Fruit fly (Drosophila melanogaster) whole organism, pupa: Measurements from ENCODE around the gene BBS8.
A peak's percentile ranks its signal among the peaks of the same experiment; 100 is the strongest.
"Not testable (repeated sequence)": the region's sequence is repeated elsewhere in the genome, so short reads cannot be mapped to it uniquely, and the experiment has no call there.

ENCODE experiments used
- CG10348 ChIP-seq: fragments of 200-800 bp; sonication (Bioruptor generic); IDR thresholded peaks from 2 replicates; pipeline ENCODE4 v1.3.6; 2022; ENCODE audit warnings: missing biosample characterization, missing genetic modification characterization
- CG12605 ChIP-seq: fragments of 200-800 bp; sonication (Bioruptor generic); IDR thresholded peaks from 2 replicates; pipeline ENCODE4 v1.3.6; 2022; ENCODE audit warnings: missing biosample characterization, missing genetic modification characterization
- CG13204 ChIP-seq: fragments of 200-800 bp; sonication (Bioruptor generic); optimal IDR thresholded peaks from 2 replicates; lab custom pipeline; 2018; ENCODE audit warnings: missing biosample characterization, mild to moderate bottlenecking, missing genetic modification characterization, moderate library complexity
- CG14655 ChIP-seq: fragments of 200-800 bp; sonication (Bioruptor generic); optimal IDR thresholded peaks from 3 replicates; lab custom pipeline; 2017; ENCODE audit warnings: mild to moderate bottlenecking, missing biosample characterization, missing genetic modification reagents, missing genetic modification characterization
- CG15710 ChIP-seq: fragments of 200-800 bp; sonication (Bioruptor generic); optimal IDR thresholded peaks from 2 replicates; lab custom pipeline; 2018; ENCODE audit warnings: missing biosample characterization, mild to moderate bottlenecking, missing genetic modification characterization, moderate library complexity
- CG17806 ChIP-seq: fragments of 200-800 bp; sonication (Bioruptor generic); optimal IDR thresholded peaks from 2 replicates; lab custom pipeline; 2018; ENCODE audit warnings: missing biosample characterization, mild to moderate bottlenecking, missing genetic modification characterization, moderate library complexity
- CG32121 ChIP-seq: fragments of 200-800 bp; sonication (Bioruptor generic); IDR thresholded peaks from 2 replicates; pipeline ENCODE4 v1.3.6; 2022; ENCODE audit warnings: missing biosample characterization, missing genetic modification characterization
- CG34367 ChIP-seq: fragments of 200-800 bp; sonication (Bioruptor generic); optimal IDR thresholded peaks from 2 replicates; lab custom pipeline; 2018; ENCODE audit warnings: missing biosample characterization, mild to moderate bottlenecking, missing genetic modification characterization
- CG4496 ChIP-seq: fragments of 200-800 bp; sonication (Bioruptor generic); IDR thresholded peaks from 3 replicates; pipeline ENCODE4 v1.3.6; 2022; ENCODE audit warnings: missing biosample characterization, missing genetic modification characterization
- CG8159 ChIP-seq: fragments of 200-800 bp; sonication (Bioruptor generic); optimal IDR thresholded peaks from 3 replicates; lab custom pipeline; 2018; ENCODE audit warnings: missing biosample characterization, mild to moderate bottlenecking, missing genetic modification characterization, moderate library complexity
- CG8301 ChIP-seq: fragments of 200-800 bp; sonication (Bioruptor generic); optimal IDR thresholded peaks from 2 replicates; lab custom pipeline; 2018; ENCODE audit warnings: missing biosample characterization, mild to moderate bottlenecking, missing genetic modification characterization
- CG9948 ChIP-seq: fragments of 200-800 bp; sonication (Bioruptor generic); optimal IDR thresholded peaks from 2 replicates; lab custom pipeline; 2018; ENCODE audit warnings: missing biosample characterization, mild to moderate bottlenecking, missing genetic modification characterization, moderate library complexity
- D1 ChIP-seq: fragments of 200-800 bp; sonication (Bioruptor generic); optimal IDR thresholded peaks from 2 replicates; lab custom pipeline; 2018; ENCODE audit warnings: missing biosample characterization, mild to moderate bottlenecking, missing genetic modification characterization, moderate library complexity
- EcR ChIP-seq: fragments of 200-800 bp; sonication (Bioruptor generic); optimal IDR thresholded peaks from 3 replicates; lab custom pipeline; 2019; ENCODE audit warnings: missing biosample characterization, missing genetic modification characterization, mild to moderate bottlenecking, moderate library complexity, missing genetic modification reagents
- Ets98B ChIP-seq: fragments of 200-800 bp; sonication (Bioruptor generic); IDR thresholded peaks from 2 replicates; pipeline ENCODE4 v1.3.6; 2022; ENCODE audit warnings: missing biosample characterization, missing genetic modification characterization
- Pif1A ChIP-seq: fragments of 200-800 bp; sonication (Bioruptor generic); optimal IDR thresholded peaks from 3 replicates; lab custom pipeline; 2016; ENCODE audit warnings: missing biosample characterization, missing genetic modification characterization
- Pif1B ChIP-seq: fragments of 200-800 bp; sonication (Bioruptor generic); optimal IDR thresholded peaks from 3 replicates; lab custom pipeline; 2016; ENCODE audit warnings: missing biosample characterization, missing genetic modification characterization
- Snoo ChIP-seq: fragments of 200-800 bp; sonication (Bioruptor generic); optimal IDR thresholded peaks from 3 replicates; lab custom pipeline; 2017; ENCODE audit warnings: missing biosample characterization, mild to moderate bottlenecking, missing genetic modification characterization, inconsistent platforms
- fd96Ca ChIP-seq: fragments of 200-800 bp; sonication (Bioruptor generic); IDR thresholded peaks from 3 replicates; pipeline ENCODE4 v1.3.6; 2022; ENCODE audit warnings: missing biosample characterization, missing genetic modification characterization
- gl ChIP-seq: fragments of 200-800 bp; sonication (Bioruptor generic); optimal IDR thresholded peaks from 2 replicates; lab custom pipeline; 2018; ENCODE audit warnings: missing biosample characterization, mild to moderate bottlenecking, missing genetic modification characterization
- rn ChIP-seq: fragments of 200-800 bp; sonication (Bioruptor generic); IDR thresholded peaks from 2 replicates; pipeline ENCODE4 v1.3.6; 2022; ENCODE audit warnings: missing biosample characterization, missing genetic modification characterization

BBS8 gene

dm6 chr2L:455274-455673 lies 32.6 kb downstream of the BBS8 start, which contains the start of gene CG4133:
Gene CG4133, plus strand, starts transcription at chr2L:455531.
- TF ChIP-seq CG17806; Pif1A (GFP tag; lab: Kevin White, UChicago); fd96Ca (GFP tag; lab: Robert Waterston, UW): not testable (repeated sequence)

dm6 chr2L:455738-456137 lies 33.1 kb downstream of the BBS8 start:
- no peak for TF ChIP-seq CG17806
- no peak for TF ChIP-seq CG32121 (GFP tag; lab: Robert Waterston, UW)
- TF ChIP-seq D1 (tag; lab: Kevin White, UChicago), result no peak
- TF ChIP-seq EcR (GFP tag; lab: Kevin White, UChicago), result no peak
- TF ChIP-seq CG12605 (GFP tag; lab: Robert Waterston, UW), result no peak
- no peak for TF ChIP-seq CG8301 (tag; lab: Kevin White, UChicago)
- no peak for TF ChIP-seq CG8159 (tag; lab: Kevin White, UChicago)
- TF ChIP-seq CG10348 (GFP tag; lab: Robert Waterston, UW), result no peak
- no peak for TF ChIP-seq gl (tag; lab: Kevin White, UChicago)
- TF ChIP-seq fd96Ca (GFP tag; lab: Robert Waterston, UW), result no peak
- no peak for TF ChIP-seq CG13204 (GFP tag; lab: Kevin White, UChicago)
- no peak for TF ChIP-seq Ets98B (GFP tag; lab: Robert Waterston, UW)
- TF ChIP-seq, all 21 proteins: peak for 0

dm6 chr2L:467683-468082 lies 45.0 kb downstream of the BBS8 start:
- TF ChIP-seq CG12605 (GFP tag; lab: Robert Waterston, UW), result no peak
- no peak for TF ChIP-seq Ets98B (GFP tag; lab: Robert Waterston, UW)
- TF ChIP-seq gl (tag; lab: Kevin White, UChicago), result no peak
- TF ChIP-seq CG8301 (tag; lab: Kevin White, UChicago), result no peak
- TF ChIP-seq CG15710 (tag; lab: Kevin White, UChicago), result no peak
- no peak for TF ChIP-seq CG32121 (GFP tag; lab: Robert Waterston, UW)
- TF ChIP-seq D1 (tag; lab: Kevin White, UChicago), result no peak
- no peak for TF ChIP-seq CG13204 (GFP tag; lab: Kevin White, UChicago)
- TF ChIP-seq Snoo, result no peak
- no peak for TF ChIP-seq CG4496 (GFP tag; lab: Robert Waterston, UW)
- TF ChIP-seq Pif1A (GFP tag; lab: Kevin White, UChicago), result no peak
- no peak for TF ChIP-seq CG34367 (tag; lab: Kevin White, UChicago)
- no peak for TF ChIP-seq fd96Ca (GFP tag; lab: Robert Waterston, UW)
- no peak for TF ChIP-seq CG14655 (GFP tag; lab: Kevin White, UChicago)

- TF ChIP-seq EcR (GFP tag; lab: Kevin White, UChicago), result no peak
- TF ChIP-seq fd96Ca (GFP tag; lab: Robert Waterston, UW), result peak; percentile 86
- peak; percentile 81 for TF ChIP-seq CG12605 (GFP tag; lab: Robert Waterston, UW)
- TF ChIP-seq CG14655 (GFP tag; lab: Kevin White, UChicago), result peak; percentile 87
- TF ChIP-seq rn (GFP tag; lab: Robert Waterston, UW), result peak; percentile 49; the same call in 1 of the 2 replicates
- no peak for TF ChIP-seq gl (tag; lab: Kevin White, UChicago)
- peak; percentile 58 for TF ChIP-seq Pif1A (GFP tag; lab: Kevin White, UChicago)
- peak; percentile 38 for TF ChIP-seq CG34367 (tag; lab: Kevin White, UChicago)
- TF ChIP-seq Ets98B (GFP tag; lab: Robert Waterston, UW), result peak; percentile 79
- TF ChIP-seq CG9948 (tag; lab: Kevin White, UChicago), result peak; percentile 63
- TF ChIP-seq CG4496 (GFP tag; lab: Robert Waterston, UW), result peak; percentile 85
- TF ChIP-seq CG8159 (tag; lab: Kevin White, UChicago), result peak; percentile 56
- TF ChIP-seq CG10348 (GFP tag; lab: Robert Waterston, UW), result peak; percentile 21; the same call in 1 of the 2 replicates
- peak; percentile 36 for TF ChIP-seq CG13204 (GFP tag; lab: Kevin White, UChicago)
- peak; percentile 75 for TF ChIP-seq CG32121 (GFP tag; lab: Robert Waterston, UW)
- peak; percentile 23 for TF ChIP-seq CG15710 (tag; lab: Kevin White, UChicago)
- TF ChIP-seq Snoo, result no peak
- peak; percentile 61 for TF ChIP-seq CG17806
- no peak for TF ChIP-seq D1 (tag; lab: Kevin White, UChicago)
- peak; percentile 82 for TF ChIP-seq CG8301 (tag; lab: Kevin White, UChicago)
- TF ChIP-seq Pif1B (GFP tag; lab: Kevin White, UChicago), result peak; percentile 59
These were observed 46.2 kb downstream of the BBS8 start for dm6 chr2L:468745-469358.

dm6 chr2L:469912-470311 lies 47.2 kb downstream of the BBS8 start:
- TF ChIP-seq fd96Ca (GFP tag; lab: Robert Waterston, UW) (no peak), CG32121 (GFP tag; lab: Robert Waterston, UW) (no peak), Pif1B (GFP tag; lab: Kevin White, UChicago) (no peak), CG34367 (tag; lab: Kevin White, UChicago) (no peak), EcR (GFP tag; lab: Kevin White, UChicago) (no peak), CG8301 (tag; lab: Kevin White, UChicago) (no peak), Ets98B (GFP tag; lab: Robert Waterston, UW) (no peak), CG10348 (GFP tag; lab: Robert Waterston, UW) (no peak)
